Fruit fly (Drosophila melanogaster) whole organism, embryonic: ENCODE data around the gene Mdh1.

Experiments
- Atf6 ChIP-seq: fragments of 200-800 bp; sonication (Bioruptor generic); IDR thresholded peaks from 2 replicates; pipeline ENCODE4 v1.3.6; 2022; ENCODE audit warnings: missing biosample characterization, missing genetic modification characterization
- Bteb2 ChIP-seq: fragments of 200-800 bp; sonication (Bioruptor generic); optimal IDR thresholded peaks from 2 replicates; lab custom pipeline; 2016; ENCODE audit warnings: missing biosample characterization, missing genetic modification characterization
- CG10979 ChIP-seq: fragments of 200-800 bp; sonication (Bioruptor generic); optimal IDR thresholded peaks from 2 replicates; lab custom pipeline; 2018; ENCODE audit warnings: missing biosample characterization, mild to moderate bottlenecking, missing genetic modification characterization, moderate library complexity
- CG11695 ChIP-seq: fragments of 200-800 bp; sonication (Bioruptor generic); IDR thresholded peaks from 3 replicates; pipeline ENCODE4 v1.3.6; 2022; ENCODE audit warnings: missing biosample characterization, missing genetic modification characterization
- CG12219 ChIP-seq: fragments of 200-800 bp; sonication (Bioruptor generic); optimal IDR thresholded peaks from 3 replicates; lab custom pipeline; 2018; ENCODE audit warnings: missing biosample characterization, mild to moderate bottlenecking, missing genetic modification characterization
- CG15479 ChIP-seq: fragments of 200-800 bp; sonication (Bioruptor generic); optimal IDR thresholded peaks from 3 replicates; lab custom pipeline; 2019; ENCODE audit warnings: missing biosample characterization, mild to moderate bottlenecking, missing genetic modification characterization, moderate library complexity
- CG16813 ChIP-seq: fragments of 200-800 bp; sonication (Bioruptor generic); IDR thresholded peaks from 3 replicates; pipeline ENCODE4 v1.3.6; 2022; ENCODE audit warnings: missing biosample characterization, missing genetic modification characterization; ENCODE audit not compliant: partially characterized antibody
- CG16815 ChIP-seq: fragments of 200-800 bp; sonication (Bioruptor generic); optimal IDR thresholded peaks from 3 replicates; lab custom pipeline; 2017; ENCODE audit warnings: missing biosample characterization, mild to moderate bottlenecking, missing genetic modification characterization
- CG17568 ChIP-seq: fragments of 200-800 bp; sonication (Bioruptor generic); optimal IDR thresholded peaks from 2 replicates; lab custom pipeline; 2018; ENCODE audit warnings: missing biosample characterization, mild to moderate bottlenecking, missing genetic modification characterization, moderate library complexity
- CG18011 ChIP-seq: fragments of 200-800 bp; sonication (Bioruptor generic); optimal IDR thresholded peaks from 2 replicates; lab custom pipeline; 2017; ENCODE audit warnings: missing biosample characterization, missing genetic modification characterization, mild to moderate bottlenecking, moderate library complexity, missing genotype
- CG18619 ChIP-seq: fragments of 200-800 bp; sonication (Bioruptor generic); optimal IDR thresholded peaks from 3 replicates; lab custom pipeline; 2017; ENCODE audit warnings: missing biosample characterization, mild to moderate bottlenecking, missing genetic modification characterization
- CG3065 ChIP-seq: fragments of 200-800 bp; sonication (Bioruptor generic); optimal IDR thresholded peaks from 2 replicates; lab custom pipeline; 2016; ENCODE audit warnings: missing biosample characterization, missing genetic modification characterization
- CG31365 ChIP-seq: fragments of 200-800 bp; sonication (Bioruptor generic); optimal IDR thresholded peaks from 2 replicates; lab custom pipeline; 2018; ENCODE audit warnings: missing biosample characterization, mild to moderate bottlenecking, missing genetic modification characterization
- CG33213 ChIP-seq: fragments of 200-800 bp; sonication (Bioruptor generic); optimal IDR thresholded peaks from 3 replicates; lab custom pipeline; 2016; ENCODE audit warnings: missing biosample characterization, missing genetic modification characterization
- CG4404 ChIP-seq: fragments of 200-800 bp; sonication (Bioruptor generic); IDR thresholded peaks from 2 replicates; pipeline ENCODE4 v1.3.6; 2022; ENCODE audit warnings: missing biosample characterization, missing genetic modification characterization
- CG6272 ChIP-seq: fragments of 200-800 bp; sonication (Bioruptor generic); IDR thresholded peaks from 2 replicates; pipeline ENCODE4 v1.3.6; 2022; ENCODE audit warnings: missing biosample characterization, missing genetic modification characterization
- CG6813 ChIP-seq: fragments of 200-800 bp; sonication (Bioruptor generic); optimal IDR thresholded peaks from 2 replicates; lab custom pipeline; 2017; ENCODE audit warnings: missing biosample characterization, missing genetic modification characterization, mild to moderate bottlenecking, moderate library complexity, missing genetic modification reagents
- CG7357 ChIP-seq: fragments of 200-800 bp; sonication (Bioruptor generic); IDR thresholded peaks from 3 replicates; pipeline ENCODE4 v1.3.6; 2022; ENCODE audit warnings: missing biosample characterization, missing genetic modification characterization
- CG7928 ChIP-seq: fragments of 200-800 bp; sonication (Bioruptor generic); optimal IDR thresholded peaks from 2 replicates; lab custom pipeline; 2017; ENCODE audit warnings: missing biosample characterization, mild to moderate bottlenecking, missing genetic modification characterization
- CG8359 ChIP-seq: fragments of 200-800 bp; sonication (Bioruptor generic); optimal IDR thresholded peaks from 2 replicates; lab custom pipeline; 2017; ENCODE audit warnings: missing biosample characterization, mild to moderate bottlenecking, missing genetic modification characterization, borderline replicate concordance
- CG8765 ChIP-seq: fragments of 200-800 bp; sonication (Bioruptor generic); IDR thresholded peaks from 2 replicates; pipeline ENCODE4 v1.3.6; 2022; ENCODE audit warnings: missing biosample characterization, missing genetic modification characterization
- CG9215 ChIP-seq: fragments of 200-800 bp; sonication (Bioruptor generic); IDR thresholded peaks from 2 replicates; pipeline ENCODE4 v1.3.6; 2022; ENCODE audit warnings: missing biosample characterization, missing genetic modification characterization
- Chrac-16 ChIP-seq: fragments of 200-800 bp; sonication (Bioruptor generic); optimal IDR thresholded peaks from 3 replicates; lab custom pipeline; 2016; ENCODE audit warnings: missing biosample characterization, missing genetic modification characterization
- CkIIα-i1 ChIP-seq: fragments of 200-800 bp; sonication (Bioruptor generic); IDR thresholded peaks from 2 replicates; pipeline ENCODE4 v1.3.6; 2022; ENCODE audit warnings: missing biosample characterization, missing genetic modification characterization
- Dfd ChIP-seq, 2 experiments: fragments of >200 bp; optimal IDR thresholded peaks; 2 replicates each; lab custom pipeline; 2017; ENCODE audit warnings: missing biosample characterization in 2 of 2, missing genetic modification characterization in 2 of 2
- Dip2 ChIP-seq: fragments of 200-800 bp; sonication (Bioruptor generic); IDR thresholded peaks from 2 replicates; pipeline ENCODE4 v1.3.6; 2022; ENCODE audit warnings: missing biosample characterization, missing genetic modification characterization
- H15 ChIP-seq: fragments of 200-800 bp; sonication (Bioruptor generic); IDR thresholded peaks from 3 replicates; pipeline ENCODE4 v1.3.6; 2022; ENCODE audit warnings: missing biosample characterization, missing genetic modification characterization
- Hr3 ChIP-seq: fragments of 200-800 bp; sonication (Bioruptor generic); optimal IDR thresholded peaks from 3 replicates; lab custom pipeline; 2016; ENCODE audit warnings: missing biosample characterization, missing genetic modification characterization
- Hr39 ChIP-seq: fragments of >200 bp; optimal IDR thresholded peaks from 2 replicates; lab custom pipeline; 2017
- MBD-R2 ChIP-seq: fragments of 200-800 bp; sonication (Bioruptor generic); IDR thresholded peaks from 2 replicates; pipeline ENCODE4 v1.3.6; 2022; ENCODE audit warnings: missing biosample characterization, missing genetic modification characterization
- MESR4 ChIP-seq: fragments of 200-800 bp; sonication (Bioruptor generic); optimal IDR thresholded peaks from 2 replicates; lab custom pipeline; 2018; ENCODE audit warnings: missing biosample characterization, mild to moderate bottlenecking, missing genetic modification characterization, moderate library complexity
- Med ChIP-seq: fragments of 200-800 bp; sonication (Bioruptor generic); peaks from one replicate; lab custom pipeline; 2016; ENCODE audit warnings: missing biosample characterization, missing genetic modification characterization, mild to moderate bottlenecking, inconsistent platforms, moderate library complexity
- Meics ChIP-seq: fragments of 200-800 bp; sonication (Bioruptor generic); optimal IDR thresholded peaks from 2 replicates; lab custom pipeline; 2017; ENCODE audit warnings: missing biosample characterization, mild to moderate bottlenecking, missing genetic modification characterization
- Myb ChIP-seq: fragments of 200-800 bp; sonication (Bioruptor generic); optimal IDR thresholded peaks from 2 replicates; lab custom pipeline; 2016; ENCODE audit warnings: missing biosample characterization, missing genetic modification characterization
- TFAM ChIP-seq: fragments of 200-800 bp; sonication (Bioruptor generic); optimal IDR thresholded peaks from 2 replicates; lab custom pipeline; 2017; ENCODE audit warnings: missing biosample characterization, missing genetic modification characterization, inconsistent platforms
- abd-A ChIP-seq: fragments of 200-800 bp; sonication (Bioruptor generic); optimal IDR thresholded peaks from 3 replicates; lab custom pipeline; 2019; ENCODE audit warnings: missing biosample characterization, mild to moderate bottlenecking, missing genetic modification characterization, moderate library complexity
- ci ChIP-seq: fragments of 200-800 bp; sonication (Bioruptor generic); IDR thresholded peaks from 3 replicates; pipeline ENCODE4 v1.3.6; 2022; ENCODE audit warnings: missing biosample characterization, missing genetic modification characterization
- cwo ChIP-seq: fragments of 200-800 bp; sonication (Bioruptor generic); optimal IDR thresholded peaks from 3 replicates; lab custom pipeline; 2017; ENCODE audit warnings: missing biosample characterization, missing genetic modification characterization, mild to moderate bottlenecking, moderate library complexity, missing genetic modification reagents
- esg ChIP-seq: fragments of 200-800 bp; sonication (Bioruptor generic); conservative IDR thresholded peaks from 2 replicates; pipeline ENCODE4 v1.3.6; 2022; ENCODE audit warnings: missing biosample characterization, missing genetic modification characterization
- exex ChIP-seq: fragments of 200-800 bp; sonication (Bioruptor generic); optimal IDR thresholded peaks from 4 replicates; lab custom pipeline; 2018; ENCODE audit warnings: missing biosample characterization, mild to moderate bottlenecking, missing genetic modification characterization, moderate library complexity
- fu2 ChIP-seq: fragments of 200-800 bp; sonication (Bioruptor generic); optimal IDR thresholded peaks from 2 replicates; lab custom pipeline; 2016; ENCODE audit warnings: missing biosample characterization, missing genetic modification characterization
- ham ChIP-seq: fragments of 200-800 bp; sonication (Bioruptor generic); IDR thresholded peaks from 2 replicates; pipeline ENCODE4 v1.3.6; 2022; ENCODE audit warnings: missing biosample characterization, missing genetic modification characterization
- luna ChIP-seq: fragments of 200-800 bp; sonication (Bioruptor generic); optimal IDR thresholded peaks from 2 replicates; lab custom pipeline; 2016; ENCODE audit warnings: missing biosample characterization, missing genetic modification characterization
- mld ChIP-seq: fragments of 200-800 bp; sonication (Bioruptor generic); IDR thresholded peaks from 3 replicates; pipeline ENCODE4 v1.3.6; 2022; ENCODE audit warnings: missing biosample characterization, missing genetic modification characterization; ENCODE audit not compliant: partially characterized antibody
- p53 ChIP-seq: fragments of 200-800 bp; sonication (Bioruptor generic); optimal IDR thresholded peaks from 2 replicates; lab custom pipeline; 2016; ENCODE audit warnings: missing biosample characterization, missing genetic modification characterization
- repo ChIP-seq: fragments of 200-800 bp; sonication (Bioruptor generic); optimal IDR thresholded peaks from 2 replicates; lab custom pipeline; 2016; ENCODE audit warnings: missing biosample characterization, missing genetic modification characterization
- schlank ChIP-seq: fragments of 200-800 bp; sonication (Bioruptor generic); optimal IDR thresholded peaks from 2 replicates; lab custom pipeline; 2018; ENCODE audit warnings: missing biosample characterization, mild to moderate bottlenecking, missing genetic modification characterization
- sna ChIP-seq: fragments of 200-800 bp; sonication (Bioruptor generic); IDR thresholded peaks from 2 replicates; pipeline ENCODE4 v1.3.6; 2022; ENCODE audit warnings: missing biosample characterization, missing genetic modification characterization; ENCODE audit not compliant: partially characterized antibody
- sob ChIP-seq: fragments of 200-800 bp; sonication (Bioruptor generic); IDR thresholded peaks from 2 replicates; pipeline ENCODE4 v1.3.6; 2022; ENCODE audit warnings: missing biosample characterization, missing genetic modification characterization
- stc ChIP-seq: fragments of 200-800 bp; sonication (Bioruptor generic); IDR thresholded peaks from 2 replicates; pipeline ENCODE4 v1.3.6; 2022; ENCODE audit warnings: missing biosample characterization, missing genetic modification characterization
- z ChIP-seq: fragments of 200-800 bp; sonication (Bioruptor generic); IDR thresholded peaks from 3 replicates; pipeline ENCODE4 v1.3.6; 2022; ENCODE audit warnings: missing biosample characterization, missing genetic modification characterization

The Mdh1 gene

DNA sequence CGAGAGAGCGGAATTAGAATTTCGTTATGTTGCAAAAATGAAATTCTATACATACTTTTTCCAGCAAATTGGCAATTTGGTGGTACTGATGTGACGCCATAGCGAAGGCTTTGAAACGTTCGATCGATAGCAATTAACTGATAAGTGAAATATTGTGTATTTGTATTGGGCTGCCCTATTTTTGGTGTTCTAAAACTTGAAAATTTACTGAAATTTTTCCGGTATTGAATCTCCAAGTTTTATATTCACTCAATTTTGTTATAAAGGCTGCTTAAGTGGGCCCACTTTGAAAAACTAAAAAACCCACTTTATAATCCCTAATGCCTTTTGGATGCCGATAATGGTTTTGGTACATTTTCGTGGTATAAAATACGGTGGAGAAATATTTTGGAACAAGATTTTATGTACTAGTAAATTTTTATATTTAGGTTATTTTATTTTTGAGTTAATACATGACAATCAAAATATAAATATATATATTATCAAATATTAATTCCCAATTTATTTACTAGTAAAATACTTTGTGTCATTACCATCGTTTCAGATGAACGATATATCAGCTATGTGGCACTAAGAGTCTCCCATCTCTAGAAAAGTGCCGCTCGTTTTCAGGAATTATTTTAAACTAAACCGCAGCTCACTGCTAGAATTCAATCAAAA is 33.6 kb downstream of the Mdh1 start, which contains the start of the genes Cand1 and pim (continued):
- TF ChIP-seq Bteb2 (no peak), MBD-R2 (GFP tag; lab: Robert Waterston, UW) (peak; percentile 28; the same call in 1 of the 2 replicates), TFAM (GFP tag; lab: Kevin White, UChicago) (no peak), CkIIα-i1 (GFP tag; lab: Robert Waterston, UW) (no peak), CG6813 (GFP tag; lab: Kevin White, UChicago) (no peak), CG8765 (GFP tag; lab: Robert Waterston, UW) (no peak), fu2 (GFP tag; lab: Kevin White, UChicago) (no peak), Meics (GFP tag; lab: Kevin White, UChicago) (no peak), sob (GFP tag; lab: Robert Waterston, UW) (no peak), Hr3 (no peak), Atf6 (GFP tag; lab: Robert Waterston, UW) (no peak), mld (no peak), Med (GFP tag; lab: Kevin White, UChicago) (peak; percentile 17), CG33213 (no peak), exex (tag; lab: Kevin White, UChicago) (no peak), stc (no peak), CG15479 (GFP tag; lab: Kevin White, UChicago) (no peak), CG6272 (no peak), CG18619 (GFP tag; lab: Kevin White, UChicago) (no peak), CG9215 (no peak), z (no peak), Dip2 (no peak), Dfd (GFP tag; optimal IDR thresholded peaks at IDR 0.05; lab: Kevin White, UChicago) (no peak), Chrac-16 (GFP tag; lab: Kevin White, UChicago) (no peak), luna (GFP tag; lab: Kevin White, UChicago) (no peak), CG3065 (no peak), ci (GFP tag; lab: Robert Waterston, UW) (no peak), MESR4 (peak; percentile 57), ham (GFP tag; lab: Robert Waterston, UW) (no peak), CG8359 (GFP tag; lab: Kevin White, UChicago) (no peak), CG7928 (GFP tag; lab: Kevin White, UChicago) (no peak), repo (GFP tag; lab: Kevin White, UChicago) (no peak), CG18011 (GFP tag; lab: Kevin White, UChicago) (no peak), CG16813 (peak; percentile 70), CG4404 (GFP tag; lab: Robert Waterston, UW) (no peak), CG12219 (GFP tag; lab: Kevin White, UChicago) (no peak), schlank (tag; lab: Kevin White, UChicago) (no peak), CG16815 (GFP tag; lab: Kevin White, UChicago) (no peak), sna (GFP tag; lab: Robert Waterston, UW) (no peak), CG7357 (GFP tag; lab: Robert Waterston, UW) (no peak), p53 (GFP tag; lab: Kevin White, UChicago) (no peak), H15 (no peak), abd-A (tag; lab: Kevin White, UChicago) (no peak), CG31365 (tag; lab: Kevin White, UChicago) (no peak), CG17568 (GFP tag; lab: Kevin White, UChicago) (no peak), cwo (GFP tag; lab: Kevin White, UChicago) (no peak), esg (GFP tag; lab: Robert Waterston, UW) (no peak), CG11695 (GFP tag; lab: Robert Waterston, UW) (no peak), Myb (GFP tag; lab: Kevin White, UChicago) (no peak), Hr39 (lab: Kevin White, UChicago) (no peak), CG10979 (tag; lab: Kevin White, UChicago) (no peak)
